Worm (Caenorhabditis elegans) whole organism, mixed stage, embryonic: ENCODE measurements around the gene C26B2.8.

ENCODE experiments used
- M03D4.4 ChIP-seq: sonication (generic microtip); optimal IDR thresholded peaks from 2 replicates; lab custom pipeline; 2017; ENCODE audit warnings: mild to moderate bottlenecking, missing genetic modification characterization, missing compliant biosample characterization
- bed-3 ChIP-seq: fragments of 200-800 bp; sonication (Bioruptor generic); optimal IDR thresholded peaks from 3 replicates; lab custom pipeline; 2018; ENCODE audit warnings: mild to moderate bottlenecking, missing genetic modification characterization, moderate library complexity, missing compliant biosample characterization
- blmp-1 ChIP-seq: fragments of 150-350 bp; optimal IDR thresholded peaks from 2 replicates; lab custom pipeline; 2014; ENCODE audit warnings: missing biosample characterization, missing genetic modification characterization
- ceh-39 ChIP-seq: fragments of 150-350 bp; optimal IDR thresholded peaks from 2 replicates; lab custom pipeline; 2014; ENCODE audit warnings: missing biosample characterization, missing genetic modification characterization
- ceh-43 ChIP-seq: fragments of 200-800 bp; sonication (Bioruptor generic); optimal IDR thresholded peaks from 2 replicates; lab custom pipeline; 2018; ENCODE audit warnings: mild to moderate bottlenecking, missing genetic modification characterization, moderate library complexity, missing compliant biosample characterization
- ceh-83 ChIP-seq: fragments of 200-800 bp; sonication (Bioruptor generic); optimal IDR thresholded peaks from 2 replicates; lab custom pipeline; 2018; ENCODE audit warnings: mild to moderate bottlenecking, missing genetic modification characterization, missing compliant biosample characterization
- cnd-1 ChIP-seq: fragments of 200-800 bp; sonication (Bioruptor generic); optimal IDR thresholded peaks from 2 replicates; lab custom pipeline; 2018; ENCODE audit warnings: mild to moderate bottlenecking, missing genetic modification characterization, missing compliant biosample characterization
- drap-1 ChIP-seq: fragments of 200-800 bp; sonication (Bioruptor generic); optimal IDR thresholded peaks from 3 replicates; lab custom pipeline; 2018; ENCODE audit warnings: mild to moderate bottlenecking, missing genetic modification characterization, missing compliant biosample characterization
- elt-1 ChIP-seq: sonication (generic microtip); optimal IDR thresholded peaks from 2 replicates; lab custom pipeline; 2017; ENCODE audit warnings: missing genetic modification characterization, mild to moderate bottlenecking, missing compliant biosample characterization, antibody characterized with exemption, moderate library complexity, borderline replicate concordance; ENCODE audit not compliant: insufficient read depth
- elt-3 ChIP-seq: fragments of 150-350 bp; optimal IDR thresholded peaks from 2 replicates; lab custom pipeline; 2014; ENCODE audit warnings: missing biosample characterization, missing genetic modification characterization
- flh-1 ChIP-seq: fragments of 200-800 bp; sonication (Bioruptor generic); optimal IDR thresholded peaks from 2 replicates; lab custom pipeline; 2018; ENCODE audit warnings: mild to moderate bottlenecking, missing genetic modification characterization, moderate library complexity, missing compliant biosample characterization
- ham-2 ChIP-seq: fragments of 200-800 bp; sonication (Bioruptor generic); optimal IDR thresholded peaks from 2 replicates; lab custom pipeline; 2018; ENCODE audit warnings: mild to moderate bottlenecking, missing genetic modification characterization, missing compliant biosample characterization
- hlh-1 ChIP-seq: fragments of 150-350 bp; optimal IDR thresholded peaks from 2 replicates; lab custom pipeline; 2014; ENCODE audit warnings: missing biosample characterization, missing genetic modification reagents, missing genetic modification characterization
- lin-13 ChIP-seq: fragments of 150-350 bp; optimal IDR thresholded peaks from 2 replicates; lab custom pipeline; 2014; ENCODE audit warnings: missing biosample characterization, missing genetic modification characterization
- lin-32 ChIP-seq: fragments of 200-800 bp; sonication (Bioruptor generic); optimal IDR thresholded peaks from 2 replicates; lab custom pipeline; 2018; ENCODE audit warnings: mild to moderate bottlenecking, missing genetic modification characterization, missing compliant biosample characterization
- lsy-2 ChIP-seq: fragments of 150-350 bp; optimal IDR thresholded peaks from 2 replicates; lab custom pipeline; 2014; ENCODE audit warnings: missing biosample characterization, missing genetic modification characterization
- mab-5 ChIP-seq: fragments of 150-350 bp; optimal IDR thresholded peaks from 2 replicates; lab custom pipeline; 2014; ENCODE audit warnings: missing biosample characterization, missing genetic modification characterization
- mep-1 ChIP-seq: fragments of 150-350 bp; optimal IDR thresholded peaks from 2 replicates; lab custom pipeline; 2017; ENCODE audit warnings: missing biosample characterization, missing genetic modification reagents, missing genetic modification characterization, inconsistent platforms
- mls-2 ChIP-seq: sonication (generic microtip); optimal IDR thresholded peaks from 2 replicates; lab custom pipeline; 2016; ENCODE audit warnings: mild to moderate bottlenecking, missing genetic modification characterization, moderate library complexity, missing compliant biosample characterization
- nhr-12 ChIP-seq: fragments of 150-350 bp; optimal IDR thresholded peaks from 2 replicates; lab custom pipeline; 2014; ENCODE audit warnings: missing biosample characterization, missing genetic modification characterization
- nhr-2 ChIP-seq: fragments of 150-350 bp; optimal IDR thresholded peaks from 2 replicates; lab custom pipeline; 2014; ENCODE audit warnings: missing biosample characterization, missing genetic modification characterization
- nhr-237 ChIP-seq: fragments of 150-350 bp; optimal IDR thresholded peaks from 2 replicates; lab custom pipeline; 2014; ENCODE audit warnings: missing biosample characterization, missing genetic modification characterization
- nhr-76 ChIP-seq: sonication (generic microtip); optimal IDR thresholded peaks from 2 replicates; lab custom pipeline; 2017; ENCODE audit warnings: missing biosample characterization, missing genetic modification characterization
- pha-4 ChIP-seq: fragments of 150-350 bp; optimal IDR thresholded peaks from 2 replicates; lab custom pipeline; 2018; ENCODE audit warnings: missing biosample characterization, missing genetic modification reagents, missing genetic modification characterization
- snpc-4 ChIP-seq: fragments of 150-350 bp; optimal IDR thresholded peaks from 2 replicates; lab custom pipeline; 2014; ENCODE audit warnings: missing biosample characterization, missing genetic modification characterization
- sptf-1 ChIP-seq: sonication (generic microtip); optimal IDR thresholded peaks from 2 replicates; lab custom pipeline; 2017; ENCODE audit warnings: mild to moderate bottlenecking, missing genetic modification characterization, moderate library complexity, missing compliant biosample characterization
- tbx-8 ChIP-seq: fragments of 200-800 bp; sonication (Bioruptor generic); optimal IDR thresholded peaks from 2 replicates; lab custom pipeline; 2018; ENCODE audit warnings: mild to moderate bottlenecking, missing genetic modification characterization, moderate library complexity, missing compliant biosample characterization
- unc-120 ChIP-seq: sonication (generic microtip); optimal IDR thresholded peaks from 2 replicates; lab custom pipeline; 2017; ENCODE audit warnings: missing genetic modification characterization, missing compliant biosample characterization; ENCODE audit not compliant: poor library complexity, severe bottlenecking
- unc-39 ChIP-seq: fragments of 150-350 bp; optimal IDR thresholded peaks from 2 replicates; lab custom pipeline; 2014; ENCODE audit warnings: missing biosample characterization, missing genetic modification characterization
- unc-62 ChIP-seq: fragments of 150-350 bp; optimal IDR thresholded peaks from 2 replicates; lab custom pipeline; 2014; ENCODE audit warnings: missing biosample characterization, missing genetic modification reagents, missing genetic modification characterization
- zip-8 ChIP-seq: fragments of 150-350 bp; optimal IDR thresholded peaks from 2 replicates; lab custom pipeline; 2014; ENCODE audit warnings: missing biosample characterization, missing genetic modification characterization
- ztf-11 ChIP-seq: fragments of 150-350 bp; optimal IDR thresholded peaks from 2 replicates; lab custom pipeline; 2014; ENCODE audit warnings: missing biosample characterization, missing genetic modification characterization

Gene C26B2.8

ce11 chrIV:8023861-8024260 is 9.9 kb downstream of the C26B2.8 start:
- no peak for TF ChIP-seq drap-1 (GFP tag; lab: Kevin White, UChicago)
- no peak for TF ChIP-seq cnd-1 (tag; lab: Kevin White, UChicago)
- no peak for TF ChIP-seq blmp-1 (tag; lab: Kevin White, UChicago)
- TF ChIP-seq unc-62: no peak
- no peak for TF ChIP-seq ztf-11 (tag; lab: Kevin White, UChicago)
- TF ChIP-seq ceh-83 (GFP tag; lab: Kevin White, UChicago): no peak
- no peak for TF ChIP-seq ceh-39 (tag; lab: Kevin White, UChicago)
- TF ChIP-seq elt-1 (tag; lab: Kevin White, UChicago): no peak
- TF ChIP-seq nhr-12 (tag; lab: Kevin White, UChicago): no peak
- TF ChIP-seq nhr-2 (tag; lab: Kevin White, UChicago): no peak
- no peak for TF ChIP-seq ham-2 (GFP tag; lab: Kevin White, UChicago)
- TF ChIP-seq hlh-1 (tag; lab: Kevin White, UChicago): no peak
- TF ChIP-seq mep-1: no peak
- TF ChIP-seq mls-2 (tag; lab: Kevin White, UChicago): no peak

- no peak for TF ChIP-seq drap-1 (GFP tag; lab: Kevin White, UChicago)
- no peak for TF ChIP-seq pha-4 (tag; lab: Kevin White, UChicago)
- no peak for TF ChIP-seq mab-5 (tag; lab: Kevin White, UChicago)
- TF ChIP-seq elt-3 (tag; lab: Kevin White, UChicago): no peak
- no peak for TF ChIP-seq hlh-1 (tag; lab: Kevin White, UChicago)
- no peak for TF ChIP-seq M03D4.4 (tag; lab: Kevin White, UChicago)
- no peak for TF ChIP-seq blmp-1 (tag; lab: Kevin White, UChicago)
- TF ChIP-seq lsy-2 (tag; lab: Kevin White, UChicago): no peak
- no peak for TF ChIP-seq lin-32
- TF ChIP-seq nhr-2 (tag; lab: Kevin White, UChicago): no peak
- no peak for TF ChIP-seq bed-3 (GFP tag; lab: Kevin White, UChicago)
- TF ChIP-seq unc-39 (tag; lab: Kevin White, UChicago): no peak
- TF ChIP-seq ceh-43 (GFP tag; lab: Kevin White, UChicago): no peak
- TF ChIP-seq ztf-11 (tag; lab: Kevin White, UChicago): no peak
- TF ChIP-seq nhr-76 (tag; lab: Kevin White, UChicago): no peak
- no peak for TF ChIP-seq unc-120 (tag; lab: Kevin White, UChicago)
- TF ChIP-seq ceh-83 (GFP tag; lab: Kevin White, UChicago): no peak
Measured at ce11 chrIV:8026361-8026760, 12.4 kb downstream of the C26B2.8 start.

- TF ChIP-seq lin-13 (tag; lab: Kevin White, UChicago) (no peak), unc-62 (no peak), pha-4 (tag; lab: Kevin White, UChicago) (no peak), ham-2 (GFP tag; lab: Kevin White, UChicago) (no peak), drap-1 (GFP tag; lab: Kevin White, UChicago) (no peak), tbx-8 (GFP tag; lab: Kevin White, UChicago) (no peak), M03D4.4 (tag; lab: Kevin White, UChicago) (no peak), zip-8 (no peak), sptf-1 (no peak), blmp-1 (tag; lab: Kevin White, UChicago) (no peak), ceh-83 (GFP tag; lab: Kevin White, UChicago) (no peak), ceh-43 (GFP tag; lab: Kevin White, UChicago) (no peak), mab-5 (tag; lab: Kevin White, UChicago) (no peak), elt-1 (tag; lab: Kevin White, UChicago) (no peak), nhr-12 (tag; lab: Kevin White, UChicago) (no peak), cnd-1 (tag; lab: Kevin White, UChicago) (no peak), lsy-2 (tag; lab: Kevin White, UChicago) (no peak), flh-1 (GFP tag; lab: Kevin White, UChicago) (no peak), nhr-237 (tag; lab: Kevin White, UChicago) (no peak)
Measured at ce11 chrIV:8027293-8027866, 13.4 kb downstream of the C26B2.8 start.

DNA sequence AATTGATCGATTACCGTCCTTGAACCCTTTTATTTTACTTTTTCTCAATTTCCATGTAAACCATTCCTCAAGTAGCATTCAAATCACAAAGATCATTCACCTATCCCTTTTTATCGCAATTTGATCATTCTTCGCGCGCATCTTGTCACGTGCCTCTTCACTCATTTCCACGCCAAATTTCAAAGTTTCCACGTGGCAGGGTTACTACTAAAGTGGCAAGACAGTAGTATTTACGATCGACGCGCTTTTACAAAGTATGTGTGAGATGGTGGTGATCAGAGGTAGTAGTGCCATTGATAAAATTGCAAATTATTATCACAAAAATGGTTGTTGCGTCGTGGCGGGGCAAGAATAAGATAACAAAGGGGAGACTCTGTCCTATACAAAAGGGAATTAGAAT is 14.4 kb downstream of the C26B2.8 start:
- TF ChIP-seq snpc-4 (tag; lab: Kevin White, UChicago) (no peak), nhr-12 (tag; lab: Kevin White, UChicago) (no peak), zip-8 (no peak), M03D4.4 (tag; lab: Kevin White, UChicago) (no peak), sptf-1 (no peak)
- TF ChIP-seq, all 35 proteins: peak for 0
